Fruit fly (Drosophila melanogaster) whole organism, embryonic: Measurements from ENCODE around the gene Prosbeta6.

Experiments used
- Aef1 ChIP-seq: fragments of 200-800 bp; sonication (Bioruptor generic); IDR thresholded peaks from 3 replicates; pipeline ENCODE4 v1.3.6; 2022; ENCODE audit warnings: missing biosample characterization, missing genetic modification characterization
- CG10147 ChIP-seq: fragments of 200-800 bp; sonication (Bioruptor generic); optimal IDR thresholded peaks from 2 replicates; lab custom pipeline; 2019; ENCODE audit warnings: missing biosample characterization, mild to moderate bottlenecking, missing genetic modification characterization, moderate library complexity
- CG11456 ChIP-seq: fragments of 200-800 bp; sonication (Bioruptor generic); IDR thresholded peaks from 3 replicates; pipeline ENCODE4 v1.3.6; 2022; ENCODE audit warnings: missing biosample characterization, missing genetic modification characterization
- CG12071 ChIP-seq: fragments of 200-800 bp; sonication (Bioruptor generic); optimal IDR thresholded peaks from 3 replicates; lab custom pipeline; 2018; ENCODE audit warnings: missing biosample characterization, mild to moderate bottlenecking, missing genetic modification characterization
- CG13424 ChIP-seq: fragments of 200-800 bp; sonication (Bioruptor generic); optimal IDR thresholded peaks from 2 replicates; lab custom pipeline; 2019; ENCODE audit warnings: missing biosample characterization, mild to moderate bottlenecking, missing genetic modification characterization, moderate library complexity
- CG14014 ChIP-seq: fragments of 200-800 bp; sonication (Bioruptor generic); IDR thresholded peaks from 2 replicates; pipeline ENCODE4 v1.3.6; 2022; ENCODE audit warnings: missing biosample characterization, missing genetic modification characterization
- CG14860 ChIP-seq: fragments of 200-800 bp; sonication (Bioruptor generic); IDR thresholded peaks from 3 replicates; pipeline ENCODE4 v1.3.6; 2022; ENCODE audit warnings: missing biosample characterization, missing genetic modification characterization; ENCODE audit not compliant: partially characterized antibody
- CG15269 ChIP-seq: fragments of 200-800 bp; sonication (Bioruptor generic); optimal IDR thresholded peaks from 2 replicates; lab custom pipeline; 2018; ENCODE audit warnings: missing biosample characterization, mild to moderate bottlenecking, missing genetic modification characterization, moderate library complexity
- CG17385 ChIP-seq: fragments of 200-800 bp; sonication (Bioruptor generic); optimal IDR thresholded peaks from 3 replicates; lab custom pipeline; 2018; ENCODE audit warnings: missing biosample characterization, mild to moderate bottlenecking, missing genetic modification characterization
- CG3847 ChIP-seq: fragments of 200-800 bp; sonication (Bioruptor generic); IDR thresholded peaks from 2 replicates; pipeline ENCODE4 v1.3.6; 2022; ENCODE audit warnings: missing biosample characterization, missing genetic modification characterization
- CG6272 ChIP-seq: fragments of 200-800 bp; sonication (Bioruptor generic); IDR thresholded peaks from 2 replicates; pipeline ENCODE4 v1.3.6; 2022; ENCODE audit warnings: missing biosample characterization, missing genetic modification characterization
- CG8388 ChIP-seq: fragments of 200-800 bp; sonication (Bioruptor generic); optimal IDR thresholded peaks from 2 replicates; lab custom pipeline; 2019; ENCODE audit warnings: missing biosample characterization, mild to moderate bottlenecking, missing genetic modification characterization, moderate library complexity
- Camta ChIP-seq: fragments of 200-800 bp; sonication (Bioruptor generic); optimal IDR thresholded peaks from 2 replicates; lab custom pipeline; 2016; ENCODE audit warnings: missing biosample characterization, missing genetic modification characterization
- CoRest ChIP-seq: fragments of 200-800 bp; sonication (Bioruptor generic); optimal IDR thresholded peaks from 3 replicates; lab custom pipeline; 2018; ENCODE audit warnings: missing biosample characterization, mild to moderate bottlenecking, missing genetic modification characterization, moderate library complexity
- D19B ChIP-seq: fragments of 200-800 bp; sonication (Bioruptor generic); optimal IDR thresholded peaks from 2 replicates; lab custom pipeline; 2017; ENCODE audit warnings: missing biosample characterization, mild to moderate bottlenecking, missing genetic modification characterization
- Dip2 ChIP-seq: fragments of 200-800 bp; sonication (Bioruptor generic); IDR thresholded peaks from 2 replicates; pipeline ENCODE4 v1.3.6; 2022; ENCODE audit warnings: missing biosample characterization, missing genetic modification characterization
- Doc3 ChIP-seq: fragments of 200-800 bp; sonication (Bioruptor generic); IDR thresholded peaks from 3 replicates; pipeline ENCODE4 v1.3.6; 2022; ENCODE audit warnings: missing biosample characterization, missing genetic modification characterization; ENCODE audit not compliant: partially characterized antibody
- Gug ChIP-seq: fragments of 200-800 bp; sonication (Bioruptor generic); IDR thresholded peaks from 4 replicates; pipeline ENCODE4 v1.3.6; 2022; ENCODE audit warnings: missing biosample characterization, missing genetic modification characterization
- Hand ChIP-seq: fragments of 200-800 bp; sonication (Bioruptor generic); optimal IDR thresholded peaks from 2 replicates; lab custom pipeline; 2017; ENCODE audit warnings: mild to moderate bottlenecking, missing biosample characterization, missing genetic modification reagents, missing genetic modification characterization
- Hr51 ChIP-seq, 2 experiments: fragments of 200-800 bp; sonication (Bioruptor generic); optimal IDR thresholded peaks; 2 replicates in 1 of 2; 3 replicates in 1 of 2; lab custom pipeline; 2016 to 2018; ENCODE audit warnings: missing biosample characterization in 2 of 2, missing genetic modification characterization in 2 of 2, mild to moderate bottlenecking in 1 of 2, moderate library complexity in 1 of 2
- Nf-YB ChIP-seq: fragments of 200-800 bp; sonication (Bioruptor generic); optimal IDR thresholded peaks from 3 replicates; lab custom pipeline; 2019; ENCODE audit warnings: missing biosample characterization, mild to moderate bottlenecking, missing genetic modification characterization, moderate library complexity
- Opbp ChIP-seq: fragments of 200-800 bp; sonication (Bioruptor generic); IDR thresholded peaks from 3 replicates; pipeline ENCODE4 v1.3.6; 2022; ENCODE audit warnings: missing biosample characterization, missing genetic modification characterization; ENCODE audit not compliant: partially characterized antibody
- Pdp1 ChIP-seq, 2 experiments: fragments of 200-800 bp; sonication (Bioruptor generic); optimal IDR thresholded peaks; 3 replicates each; lab custom pipeline; 2016; ENCODE audit warnings: missing biosample characterization in 2 of 2, missing genetic modification characterization in 2 of 2, mild to moderate bottlenecking in 1 of 2, moderate library complexity in 1 of 2
- Poxn ChIP-seq: fragments of 200-800 bp; sonication (Bioruptor generic); IDR thresholded peaks from 2 replicates; pipeline ENCODE4 v1.3.6; 2022; ENCODE audit warnings: missing biosample characterization, missing genetic modification characterization
- Scr ChIP-seq: fragments of 200-800 bp; sonication (Bioruptor generic); IDR thresholded peaks from 2 replicates; pipeline ENCODE4 v1.3.6; 2022; ENCODE audit warnings: missing biosample characterization, missing genetic modification characterization; ENCODE audit not compliant: partially characterized antibody
- Side ChIP-seq: fragments of 200-800 bp; sonication (Bioruptor generic); optimal IDR thresholded peaks from 2 replicates; lab custom pipeline; 2016; ENCODE audit warnings: missing biosample characterization, missing genetic modification characterization
- Sin3A ChIP-seq: fragments of >200 bp; optimal IDR thresholded peaks from 2 replicates; lab custom pipeline; 2018
- Xrp1 ChIP-seq: fragments of 200-800 bp; sonication (Bioruptor generic); IDR thresholded peaks from 2 replicates; pipeline ENCODE4 v1.3.6; 2022; ENCODE audit warnings: missing biosample characterization, missing genetic modification characterization
- ara ChIP-seq: fragments of 200-800 bp; sonication (Bioruptor generic); IDR thresholded peaks from 2 replicates; pipeline ENCODE4 v1.3.6; 2022; ENCODE audit warnings: missing biosample characterization, missing genetic modification characterization
- ase ChIP-seq: fragments of 200-800 bp; sonication (Bioruptor generic); IDR thresholded peaks from 3 replicates; pipeline ENCODE4 v1.3.6; 2022; ENCODE audit warnings: missing biosample characterization, missing genetic modification characterization
- btn ChIP-seq: fragments of 200-800 bp; sonication (Bioruptor generic); optimal IDR thresholded peaks from 2 replicates; lab custom pipeline; 2016; ENCODE audit warnings: missing biosample characterization, missing genetic modification characterization
- danr ChIP-seq: fragments of 200-800 bp; sonication (Bioruptor generic); IDR thresholded peaks from 2 replicates; pipeline ENCODE4 v1.3.6; 2022; ENCODE audit warnings: missing biosample characterization, missing genetic modification characterization
- fd102C ChIP-seq: fragments of 200-800 bp; sonication (Bioruptor generic); optimal IDR thresholded peaks from 2 replicates; lab custom pipeline; 2018; ENCODE audit warnings: missing biosample characterization, mild to moderate bottlenecking, missing genetic modification characterization, moderate library complexity
- fru ChIP-seq: fragments of >200 bp; optimal IDR thresholded peaks from 2 replicates; lab custom pipeline; 2017
- grau ChIP-seq: fragments of 200-800 bp; optimal IDR thresholded peaks from 3 replicates; lab custom pipeline; 2019; ENCODE audit warnings: missing biosample characterization, mild to moderate bottlenecking, missing genetic modification characterization, moderate library complexity
- grn ChIP-seq: fragments of 200-800 bp; sonication (Bioruptor generic); optimal IDR thresholded peaks from 3 replicates; lab custom pipeline; 2017; ENCODE audit warnings: missing biosample characterization, missing genetic modification characterization
- h ChIP-seq: fragments of >200 bp; optimal IDR thresholded peaks from 2 replicates; lab custom pipeline; 2017
- hbn ChIP-seq: fragments of 200-800 bp; sonication (Bioruptor generic); IDR thresholded peaks from 2 replicates; pipeline ENCODE4 v1.3.6; 2022; ENCODE audit warnings: missing biosample characterization, missing genetic modification characterization; ENCODE audit not compliant: partially characterized antibody
- hkb ChIP-seq, 2 experiments: fragments of 200-800 bp in 1 of 2; fragments of >200 bp in 1 of 2; sonication (Bioruptor generic) in 1 of 2; IDR thresholded peaks in 1 of 2; optimal IDR thresholded peaks in 1 of 2; 2 replicates each; pipeline versions ENCODE4 v1.3.6 to Lab custom; 2017 to 2022; ENCODE audit warnings: missing biosample characterization in 1 of 2, missing genetic modification characterization in 1 of 2
- kni ChIP-seq: fragments of 200-800 bp; sonication (Bioruptor generic); optimal IDR thresholded peaks from 3 replicates; lab custom pipeline; 2017; ENCODE audit warnings: mild to moderate bottlenecking, missing biosample characterization, missing genetic modification reagents, missing genetic modification characterization
- lmd ChIP-seq: fragments of 200-800 bp; sonication (Bioruptor generic); IDR thresholded peaks from 2 replicates; pipeline ENCODE4 v1.3.6; 2022; ENCODE audit warnings: missing biosample characterization, missing genetic modification characterization
- p53 ChIP-seq: fragments of 200-800 bp; sonication (Bioruptor generic); optimal IDR thresholded peaks from 2 replicates; lab custom pipeline; 2016; ENCODE audit warnings: missing biosample characterization, missing genetic modification characterization
- peb ChIP-seq: fragments of 200-800 bp; sonication (Bioruptor generic); IDR thresholded peaks from 2 replicates; pipeline ENCODE4 v1.3.6; 2022; ENCODE audit warnings: missing biosample characterization, missing genetic modification characterization
- pnt ChIP-seq: fragments of 200-800 bp; sonication (Bioruptor generic); optimal IDR thresholded peaks from 3 replicates; lab custom pipeline; 2016; ENCODE audit warnings: missing biosample characterization, missing genetic modification characterization
- sd ChIP-seq: fragments of 200-800 bp; sonication (Bioruptor generic); optimal IDR thresholded peaks from 3 replicates; lab custom pipeline; 2018; ENCODE audit warnings: missing biosample characterization, mild to moderate bottlenecking, missing genetic modification characterization, moderate library complexity
- sr ChIP-seq: fragments of 200-800 bp; sonication (Bioruptor generic); IDR thresholded peaks from 3 replicates; pipeline ENCODE4 v1.3.6; 2022; ENCODE audit warnings: missing biosample characterization, missing genetic modification characterization
- tll ChIP-seq, 2 experiments: fragments of 200-800 bp in 1 of 2; fragments of >200 bp in 1 of 2; sonication (Bioruptor generic) in 1 of 2; optimal IDR thresholded peaks; 2 replicates each; lab custom pipeline; 2017 to 2019; ENCODE audit warnings: missing biosample characterization in 2 of 2, missing genetic modification characterization in 2 of 2, mild to moderate bottlenecking in 1 of 2, moderate library complexity in 1 of 2
- tna ChIP-seq: fragments of 200-800 bp; sonication (Bioruptor generic); IDR thresholded peaks from 2 replicates; pipeline ENCODE4 v1.3.6; 2022; ENCODE audit warnings: missing biosample characterization, missing genetic modification characterization; ENCODE audit not compliant: partially characterized antibody
- toy ChIP-seq: fragments of 200-800 bp; sonication (Bioruptor generic); IDR thresholded peaks from 2 replicates; pipeline ENCODE4 v1.3.6; 2022; ENCODE audit warnings: missing biosample characterization, missing genetic modification characterization
- vvl ChIP-seq: fragments of 200-800 bp; sonication (Bioruptor generic); IDR thresholded peaks from 2 replicates; pipeline ENCODE4 v1.3.6; 2022; ENCODE audit warnings: missing biosample characterization, missing genetic modification characterization

Gene Prosbeta6

dm6 chr3L:16612152-16612551, 1.9 kb upstream of the Prosbeta6 start, which contains the start of gene CG4101 (continued):
- TF ChIP-seq Side (peak; percentile 70), Opbp (GFP tag; lab: Robert Waterston, UW) (peak; percentile 70; the same call in 2 of the 3 replicates), Dip2 (GFP tag; lab: Robert Waterston, UW) (no peak), Camta (GFP tag; lab: Kevin White, UChicago) (peak; percentile 69), tll (GFP tag; optimal IDR thresholded peaks at IDR 0.05; lab: Kevin White, UChicago) (peak in 1 of 2 experiments; percentile 45), btn (GFP tag; lab: Kevin White, UChicago) (no peak), grn (GFP tag; lab: Kevin White, UChicago) (no peak), CG6272 (GFP tag; lab: Robert Waterston, UW) (peak; percentile 77), h (no peak), Aef1 (GFP tag; lab: Robert Waterston, UW) (peak; percentile 80), ara (GFP tag; lab: Robert Waterston, UW) (no peak; the same call in 1 of the 2 replicates), grau (tag; lab: Kevin White, UChicago) (peak; percentile 83), toy (0 out of 2 replicates have a peak, but pooled peaks have one; percentile 18), Hand (GFP tag; lab: Kevin White, UChicago) (no peak), Pdp1 (GFP tag; optimal IDR thresholded peaks at IDR 0.05; lab: Kevin White, UChicago) (peak; percentile 83 to 87), D19B (GFP tag; lab: Kevin White, UChicago) (peak; percentile 46), CoRest (tag; lab: Kevin White, UChicago) (peak; percentile 85), p53 (GFP tag; lab: Kevin White, UChicago) (peak; percentile 0), hkb (optimal IDR thresholded peaks at IDR 0.05; lab: Kevin White, UChicago) (peak; percentile 42), hkb (GFP tag; IDR thresholded peaks at IDR 0.05; lab: Robert Waterston, UW) (peak; percentile 71), peb (GFP tag; lab: Robert Waterston, UW) (peak; percentile 55), CG12071 (GFP tag; lab: Kevin White, UChicago) (peak; percentile 15), pnt (GFP tag; lab: Kevin White, UChicago) (peak; percentile 66), ase (GFP tag; lab: Robert Waterston, UW) (peak; percentile 82), Doc3 (GFP tag; lab: Robert Waterston, UW) (peak; percentile 91), Gug (GFP tag; lab: Robert Waterston, UW) (peak; percentile 73; the same call in 2 of the 4 replicates), Scr (GFP tag; lab: Robert Waterston, UW) (peak; percentile 87), CG8388 (peak; percentile 52), hbn (GFP tag; lab: Robert Waterston, UW) (peak; percentile 85), CG11456 (GFP tag; lab: Robert Waterston, UW) (peak; percentile 82), Poxn (GFP tag; lab: Robert Waterston, UW) (no peak), Nf-YB (GFP tag; lab: Kevin White, UChicago) (peak; percentile 39), fru (no peak), CG13424 (tag; lab: Kevin White, UChicago) (peak; percentile 91), CG14014 (GFP tag; lab: Robert Waterston, UW) (peak; percentile 84), kni (GFP tag; lab: Kevin White, UChicago) (peak; percentile 4), Xrp1 (GFP tag; lab: Robert Waterston, UW) (peak; percentile 85), sd (tag; lab: Kevin White, UChicago) (peak; percentile 99), Hr51 (GFP tag; optimal IDR thresholded peaks at IDR 0.05; lab: Kevin White, UChicago) (peak; percentile 76 to 78), CG15269 (tag; lab: Kevin White, UChicago) (peak; percentile 82), CG10147 (peak; percentile 82), CG14860 (peak; percentile 69; the same call in 2 of the 3 replicates), tna (GFP tag; lab: Robert Waterston, UW) (no peak), Sin3A (lab: Kevin White, UChicago) (peak; percentile 43), CG3847 (GFP tag; lab: Robert Waterston, UW) (peak; percentile 86), lmd (peak; percentile 75), CG17385 (GFP tag; lab: Kevin White, UChicago) (peak; percentile 62), sr (GFP tag; lab: Robert Waterston, UW) (no peak), fd102C (no peak), vvl (GFP tag; lab: Robert Waterston, UW) (peak; percentile 86), danr (peak; percentile 57)
